Worm (Caenorhabditis elegans): ENCODE measurements around the gene ZK563.7.

Gene ZK563.7

DNA sequence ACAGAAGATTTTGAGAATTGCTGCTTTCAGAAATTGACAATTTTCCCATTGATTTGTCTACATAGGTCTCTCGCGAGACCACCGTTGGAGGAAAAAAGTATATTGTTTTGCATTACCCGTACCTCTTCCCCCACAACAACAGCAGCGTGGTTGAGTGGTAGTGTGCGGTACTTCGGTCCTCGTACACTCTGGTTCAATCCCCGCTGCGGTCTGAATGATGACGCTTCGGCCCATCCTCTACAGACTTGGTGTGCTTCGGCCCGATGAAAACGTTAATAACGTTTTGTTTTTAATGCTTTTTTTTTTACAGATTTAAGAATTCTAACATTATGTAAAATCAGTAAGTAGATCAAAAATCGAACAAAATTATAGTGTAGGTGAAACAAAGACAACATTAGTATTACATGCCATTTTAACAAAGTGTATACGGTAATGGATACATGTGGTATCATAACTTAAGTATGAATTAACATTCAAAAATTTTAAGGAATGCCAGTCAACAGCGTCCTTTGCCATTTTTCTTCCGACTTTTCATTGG is 32.3 kb upstream of the ZK563.7 start, which contains the start of gene ZK816.3 (continued):
- peak; percentile 5 for TF ChIP-seq Y5F2A.4 (GFP tag; optimal IDR thresholded peaks at IDR 0.05)
- TF ChIP-seq unc-130 (GFP tag; optimal IDR thresholded peaks at IDR 0.05): peak; percentile 20
- TF ChIP-seq lir-3 (tag; optimal IDR thresholded peaks at IDR 0.05): peak; percentile 26
- TF ChIP-seq dmd-8 (GFP tag; IDR thresholded peaks at IDR 0.05): peak; percentile 65; the same call in 1 of the 2 replicates
- 0 out of 2 replicates have a peak, but pooled peaks have one; percentile 58 for TF ChIP-seq saeg-2 (GFP tag; IDR thresholded peaks at IDR 0.05)
- TF ChIP-seq ceh-28 (tag; optimal IDR thresholded peaks at IDR 0.05): no peak
- peak; percentile 54; the same call in 1 of the 2 replicates for TF ChIP-seq tra-1 (GFP tag; IDR thresholded peaks at IDR 0.05)
- TF ChIP-seq dmd-6 (GFP tag; IDR thresholded peaks at IDR 0.05): peak; percentile 41; the same call in 1 of the 2 replicates
- peak; percentile 80 for TF ChIP-seq lim-7 (GFP tag; IDR thresholded peaks at IDR 0.05)
- TF ChIP-seq mxl-2 (GFP tag; conservative IDR thresholded peaks at IDR 0.05): no peak
- peak; percentile 45 for TF ChIP-seq dve-1 (tag; optimal IDR thresholded peaks at IDR 0.05; ENCODE audit: insufficient read depth)
- TF ChIP-seq mxl-3 (GFP tag; optimal IDR thresholded peaks at IDR 0.05): peak; percentile 25
- no peak for TF ChIP-seq zfp-2 (tag; optimal IDR thresholded peaks at IDR 0.05)
- TF ChIP-seq egl-43 (GFP tag; IDR thresholded peaks at IDR 0.05): peak; percentile 85
- TF ChIP-seq Y105C5A.15 (GFP tag; IDR thresholded peaks at IDR 0.05): 0 out of 2 replicates have a peak, but pooled peaks have one; percentile 57
- TF ChIP-seq ctbp-1 (GFP tag; IDR thresholded peaks at IDR 0.05): peak; percentile 64; the same call in 1 of the 2 replicates
- peak; percentile 68 for TF ChIP-seq snpc-1.2 (GFP tag; IDR thresholded peaks at IDR 0.05)
- no peak for TF ChIP-seq ZK337.2 (GFP tag; IDR thresholded peaks at IDR 0.05)
- no peak for TF ChIP-seq nhr-41 (GFP tag; IDR thresholded peaks at IDR 0.05)
- peak; percentile 67 for TF ChIP-seq duxl-1 (tag; optimal IDR thresholded peaks at IDR 0.05; ENCODE audit: poor library complexity)
- TF ChIP-seq zip-11 (GFP tag; IDR thresholded peaks at IDR 0.05): 0 out of 2 replicates have a peak, but pooled peaks have one; percentile 21
- TF ChIP-seq fkh-10 (GFP tag; optimal IDR thresholded peaks at IDR 0.05): no peak
- TF ChIP-seq nhr-10 (tag; optimal IDR thresholded peaks at IDR 0.05): no peak

DNA sequence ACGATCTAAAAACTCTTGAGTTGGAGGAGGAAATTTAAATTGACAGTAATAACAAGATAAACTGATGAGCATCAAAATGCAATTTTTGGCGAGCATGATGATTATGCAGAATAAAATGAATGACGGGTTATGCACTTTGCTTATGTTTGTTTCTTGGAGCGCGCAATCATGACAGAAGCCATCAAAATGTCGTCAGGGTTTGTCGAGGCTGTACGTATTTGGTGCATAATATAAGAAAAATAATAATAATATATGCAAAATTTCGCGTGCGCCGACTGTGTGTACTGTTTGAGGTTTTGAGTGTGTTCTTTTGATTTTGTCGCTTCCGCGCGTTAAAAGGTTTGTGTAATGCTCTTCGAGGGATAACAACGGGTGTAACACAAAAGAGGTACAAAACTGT is 30.0 kb upstream of the ZK563.7 start, which contains the start of gene nspg-4:
Gene nspg-4, minus strand, starts transcription at position 101 of the 400 bp plus-strand sequence.
- no peak for TF ChIP-seq dpl-1 (GFP tag; optimal IDR thresholded peaks at IDR 0.05)
- TF ChIP-seq madf-9 (GFP tag; conservative IDR thresholded peaks at IDR 0.05): no peak
- TF ChIP-seq nhr-10 (tag; optimal IDR thresholded peaks at IDR 0.05): no peak
- no peak for TF ChIP-seq ztf-7 (tag; optimal IDR thresholded peaks at IDR 0.05)
- no peak for TF ChIP-seq R02D3.7 (tag; optimal IDR thresholded peaks at IDR 0.05)
- TF ChIP-seq ces-1 (GFP tag; optimal IDR thresholded peaks at IDR 0.05): no peak
- TF ChIP-seq mdt-29 (GFP tag; IDR thresholded peaks at IDR 0.05): no peak
- no peak for TF ChIP-seq Y75B8A.6 (GFP tag; IDR thresholded peaks at IDR 0.05)
- TF ChIP-seq nhr-76 (tag; optimal IDR thresholded peaks at IDR 0.05): no peak
- TF ChIP-seq mes-2 (tag; optimal IDR thresholded peaks at IDR 0.05; ENCODE audit: poor library complexity, severe bottlenecking): no peak
- TF ChIP-seq Y48G9A.11 (GFP tag; IDR thresholded peaks at IDR 0.05): no peak
- TF ChIP-seq ztf-11 (tag; optimal IDR thresholded peaks at IDR 0.05): no peak
- no peak for TF ChIP-seq lsy-2 (tag; optimal IDR thresholded peaks at IDR 0.05)
- no peak for TF ChIP-seq nhr-48 (tag; optimal IDR thresholded peaks at IDR 0.05)
- no peak for TF ChIP-seq ZK546.5 (tag; optimal IDR thresholded peaks at IDR 0.05)
- TF ChIP-seq php-3 (GFP tag; IDR thresholded peaks at IDR 0.05): no peak

DNA sequence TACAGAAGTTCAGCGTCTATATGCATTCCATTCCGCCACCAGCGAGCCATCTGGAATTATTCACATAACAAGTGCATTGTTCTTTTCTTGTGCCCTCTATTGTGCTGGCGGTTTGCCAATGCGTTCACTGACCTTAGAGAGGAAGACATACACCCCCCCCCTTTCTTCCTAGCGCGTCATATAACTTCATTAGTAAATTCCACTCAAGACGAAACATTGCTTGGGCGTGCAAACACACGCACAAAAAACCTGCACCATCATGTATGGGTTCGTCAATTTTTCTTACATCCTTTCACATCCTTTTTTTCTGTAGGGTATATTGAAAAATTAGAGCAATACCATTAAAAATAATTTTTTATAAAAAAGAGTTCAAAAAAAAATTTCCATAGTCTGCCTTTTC is 28.7 kb upstream of the ZK563.7 start, which contains the start of gene ZK816.1:
Gene ZK816.1, plus strand, starts transcription at position 187 of the 400 bp plus-strand sequence.
- TF ChIP-seq nhr-237 (tag; optimal IDR thresholded peaks at IDR 0.05) (no peak), hmg-1.1 (GFP tag; IDR thresholded peaks at IDR 0.05) (no peak), mdt-29 (GFP tag; IDR thresholded peaks at IDR 0.05) (no peak), php-3 (GFP tag; IDR thresholded peaks at IDR 0.05) (no peak), arid-1 (GFP tag; conservative IDR thresholded peaks at IDR 0.05) (no peak), Y48G9A.11 (GFP tag; IDR thresholded peaks at IDR 0.05) (no peak), lsy-2 (tag; optimal IDR thresholded peaks at IDR 0.05) (no peak), D1046.2 (GFP tag; IDR thresholded peaks at IDR 0.05) (no peak)

Data from whole organism, L4 larva.